Worm (Caenorhabditis elegans) whole organism, early embryonic: ENCODE data around the gene fbxa-83.

Source experiments
- B0310.2 ChIP-seq: sonication (generic microtip); optimal IDR thresholded peaks from 2 replicates; lab custom pipeline; 2016; ENCODE audit warnings: mild to moderate bottlenecking, missing genetic modification characterization, missing compliant biosample characterization
- F13C5.2 ChIP-seq: sonication (generic microtip); optimal IDR thresholded peaks from 2 replicates; lab custom pipeline; 2017; ENCODE audit warnings: mild to moderate bottlenecking, missing genetic modification characterization, inconsistent platforms, missing compliant biosample characterization
- aly-1 ChIP-seq: sonication (generic microtip); optimal IDR thresholded peaks from 2 replicates; lab custom pipeline; 2016; ENCODE audit warnings: missing genetic modification characterization, missing compliant biosample characterization
- ama-1 ChIP-seq: fragments of 150-350 bp; optimal IDR thresholded peaks from 2 replicates; lab custom pipeline; 2014
- ceh-13 ChIP-seq: fragments of 200-800 bp; sonication (Bioruptor generic); optimal IDR thresholded peaks from 2 replicates; lab custom pipeline; 2018; ENCODE audit warnings: mild to moderate bottlenecking, missing genetic modification characterization, missing compliant biosample characterization
- ceh-36 ChIP-seq: sonication (generic microtip); optimal IDR thresholded peaks from 2 replicates; lab custom pipeline; 2016; ENCODE audit warnings: missing genetic modification characterization, inconsistent platforms, missing compliant biosample characterization
- ets-7 ChIP-seq: sonication (generic microtip); optimal IDR thresholded peaks from 2 replicates; lab custom pipeline; 2016; ENCODE audit warnings: missing genotype, missing genetic modification characterization, missing compliant biosample characterization
- flt-1 ChIP-seq: fragments of 200-800 bp; sonication (Bioruptor generic); IDR thresholded peaks from 2 replicates; pipeline ENCODE4 v1.3.6; 2022; ENCODE audit warnings: missing genetic modification characterization, missing compliant biosample characterization
- hmbx-1 ChIP-seq: sonication (generic microtip); optimal IDR thresholded peaks from 2 replicates; lab custom pipeline; 2016; ENCODE audit warnings: mild to moderate bottlenecking, missing genetic modification characterization, missing compliant biosample characterization
- hmg-4 ChIP-seq: fragments of 200-800 bp; sonication (Bioruptor generic); optimal IDR thresholded peaks from 2 replicates; lab custom pipeline; 2018; ENCODE audit warnings: mild to moderate bottlenecking, missing genetic modification characterization, missing compliant biosample characterization
- hnd-1 ChIP-seq: sonication (generic microtip); optimal IDR thresholded peaks from 2 replicates; lab custom pipeline; 2016; ENCODE audit warnings: missing genetic modification characterization, missing compliant biosample characterization
- pes-1 ChIP-seq: fragments of 200-800 bp; sonication (Bioruptor generic); IDR thresholded peaks from 2 replicates; pipeline ENCODE4 v1.3.6; 2022; ENCODE audit warnings: missing genetic modification reagents, missing genetic modification characterization, missing compliant biosample characterization
- scrt-1 ChIP-seq: fragments of 200-800 bp; sonication (Bioruptor generic); IDR thresholded peaks from 2 replicates; pipeline ENCODE4 v1.3.6; 2022; ENCODE audit warnings: missing genetic modification characterization, missing compliant biosample characterization
- sea-1 ChIP-seq: fragments of 200-800 bp; sonication (Bioruptor generic); conservative IDR thresholded peaks from 2 replicates; pipeline ENCODE4 v1.3.6; 2022; ENCODE audit warnings: missing genetic modification characterization, missing compliant biosample characterization
- tbx-11 ChIP-seq: fragments of 200-800 bp; sonication (Bioruptor generic); IDR thresholded peaks from 2 replicates; pipeline ENCODE4 v1.3.6; 2022; ENCODE audit warnings: missing genetic modification characterization, missing compliant biosample characterization
- tbx-37 ChIP-seq: fragments of 200-800 bp; sonication (Bioruptor generic); conservative IDR thresholded peaks from 2 replicates; pipeline ENCODE4 v1.3.6; 2022; ENCODE audit warnings: missing genetic modification reagents, missing genetic modification characterization, missing compliant biosample characterization
- tra-4 ChIP-seq: sonication (generic microtip); optimal IDR thresholded peaks from 2 replicates; lab custom pipeline; 2017; ENCODE audit warnings: missing genetic modification characterization, missing compliant biosample characterization

Gene fbxa-83

ce11 chrIV:14339657-14340056, 13.5 kb upstream of the fbxa-83 start, which contains the start of gene Y67A10A.11:
Gene Y67A10A.11 (plus strand): TSS chrIV:14339957.
- TF ChIP-seq hmbx-1 (tag; lab: Kevin White, UChicago) (no peak), ama-1 (lab: Kevin White, UChicago) (no peak), aly-1 (tag; lab: Kevin White, UChicago) (no peak), sea-1 (no peak), hnd-1 (tag; lab: Kevin White, UChicago) (no peak), tbx-37 (GFP tag; lab: Robert Waterston, UW) (no peak), pes-1 (no peak), tra-4 (tag; lab: Kevin White, UChicago) (no peak), ets-7 (no peak)

- no peak for TF ChIP-seq hmg-4
- no peak for TF ChIP-seq hmbx-1 (tag; lab: Kevin White, UChicago)
- TF ChIP-seq ama-1 (lab: Kevin White, UChicago) = no peak
- no peak for TF ChIP-seq tbx-11 (GFP tag; lab: Robert Waterston, UW)
- no peak for TF ChIP-seq ets-7
These were observed 11.6 kb upstream of the fbxa-83 start, which contains the start of gene Y67A10A.2 for ce11 chrIV:14337757-14338156. Gene Y67A10A.2 (plus strand): TSS chrIV:14338057.

DNA sequence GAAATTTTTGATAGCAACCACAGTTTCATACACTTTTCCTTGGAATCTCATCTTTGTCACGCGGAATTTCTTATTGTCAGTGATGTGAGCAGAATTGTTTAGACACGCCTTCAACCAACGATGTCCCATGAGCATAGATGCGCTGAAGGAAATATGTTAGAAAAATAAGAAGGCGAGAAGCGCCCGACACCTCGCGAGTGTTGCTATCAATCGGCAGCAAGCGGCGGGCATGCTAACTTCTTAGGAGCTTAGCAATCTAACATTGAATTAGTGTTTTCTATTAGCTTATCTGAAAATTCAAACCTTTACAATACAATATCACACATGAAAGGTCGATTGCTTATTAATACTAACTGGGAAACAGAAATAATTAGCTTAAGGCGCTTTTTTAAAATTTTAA, 9.6 kb upstream of the fbxa-83 start:
- TF ChIP-seq ceh-13 (GFP tag; lab: Kevin White, UChicago) = no peak
- no peak for TF ChIP-seq pes-1
- TF ChIP-seq ceh-36 (tag; lab: Kevin White, UChicago) = no peak
- no peak for TF ChIP-seq tbx-11 (GFP tag; lab: Robert Waterston, UW)
- TF ChIP-seq sea-1 = no peak
- TF ChIP-seq ama-1 (lab: Kevin White, UChicago) = no peak
- no peak for TF ChIP-seq tra-4 (tag; lab: Kevin White, UChicago)
- TF ChIP-seq hmbx-1 (tag; lab: Kevin White, UChicago) = no peak
- TF ChIP-seq hmg-4 = no peak
- no peak for TF ChIP-seq ets-7
- no peak for TF ChIP-seq hnd-1 (tag; lab: Kevin White, UChicago)
- no peak for TF ChIP-seq scrt-1 (GFP tag; lab: Robert Waterston, UW)
- no peak for TF ChIP-seq F13C5.2 (tag; lab: Kevin White, UChicago)
- no peak for TF ChIP-seq aly-1 (tag; lab: Kevin White, UChicago)
- TF ChIP-seq B0310.2 (tag; lab: Kevin White, UChicago) = no peak
- no peak for TF ChIP-seq flt-1 (GFP tag; lab: Robert Waterston, UW)

ce11 chrIV:14334359-14334758, 8.2 kb upstream of the fbxa-83 start, which contains the start of gene Y67A10A.3:
Gene Y67A10A.3 (minus strand): TSS chrIV:14334459.
- TF ChIP-seq hmbx-1 (tag; lab: Kevin White, UChicago) (no peak), aly-1 (tag; lab: Kevin White, UChicago) (no peak), B0310.2 (tag; lab: Kevin White, UChicago) (no peak), pes-1 (no peak), flt-1 (GFP tag; lab: Robert Waterston, UW) (no peak), F13C5.2 (tag; lab: Kevin White, UChicago) (no peak), hnd-1 (tag; lab: Kevin White, UChicago) (no peak), tra-4 (tag; lab: Kevin White, UChicago) (no peak), tbx-37 (GFP tag; lab: Robert Waterston, UW) (no peak), scrt-1 (GFP tag; lab: Robert Waterston, UW) (no peak), ama-1 (lab: Kevin White, UChicago) (no peak), tbx-11 (GFP tag; lab: Robert Waterston, UW) (no peak), ceh-36 (tag; lab: Kevin White, UChicago) (no peak)

ce11 chrIV:14326694-14327298, 613 bp upstream of the fbxa-83 start:
- TF ChIP-seq hmg-4 (peak; percentile 66), B0310.2 (tag; lab: Kevin White, UChicago) (no peak)

- no peak for TF ChIP-seq ceh-13 (GFP tag; lab: Kevin White, UChicago)
- no peak for TF ChIP-seq ceh-36 (tag; lab: Kevin White, UChicago)
- no peak for TF ChIP-seq ets-7
- no peak for TF ChIP-seq tra-4 (tag; lab: Kevin White, UChicago)
- TF ChIP-seq B0310.2 (tag; lab: Kevin White, UChicago) = no peak
- TF ChIP-seq F13C5.2 (tag; lab: Kevin White, UChicago) = no peak
- TF ChIP-seq pes-1 = no peak
- no peak for TF ChIP-seq sea-1
- no peak for TF ChIP-seq hmg-4
- TF ChIP-seq aly-1 (tag; lab: Kevin White, UChicago) = no peak
- TF ChIP-seq hnd-1 (tag; lab: Kevin White, UChicago) = no peak
- TF ChIP-seq tbx-11 (GFP tag; lab: Robert Waterston, UW) = no peak
- TF ChIP-seq tbx-37 (GFP tag; lab: Robert Waterston, UW) = no peak
These were observed 4.5 kb downstream of the fbxa-83 start, which contains the start of gene fbxa-126 for ce11 chrIV:14321655-14322054. Gene fbxa-126 (minus strand): TSS chrIV:14321755.

ce11 chrIV:14318054-14318453, 8.1 kb downstream of the fbxa-83 start:
- no peak for TF ChIP-seq aly-1 (tag; lab: Kevin White, UChicago)

DNA sequence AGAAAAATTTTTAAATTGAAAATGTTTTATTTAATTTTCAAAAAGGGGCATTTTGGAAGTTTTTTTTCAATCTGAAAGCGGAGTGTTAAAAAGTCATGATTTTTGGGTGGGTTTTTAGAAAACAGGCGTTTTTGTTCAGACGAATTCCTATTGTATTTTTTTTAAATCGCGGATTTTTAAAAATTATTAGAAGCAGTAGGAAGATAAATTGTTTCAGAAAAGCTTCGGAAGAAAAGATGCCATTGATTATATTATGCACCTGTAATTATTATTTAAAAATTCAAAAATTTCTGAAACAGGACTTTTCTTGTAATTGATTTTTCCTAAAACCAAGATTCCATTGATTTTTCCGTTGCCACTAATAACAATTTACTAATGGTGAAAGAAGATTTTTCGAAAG, 20.4 kb downstream of the fbxa-83 start:
- TF ChIP-seq hmg-4 (no peak), sea-1 (no peak), tbx-11 (GFP tag; lab: Robert Waterston, UW) (no peak), ets-7 (no peak), pes-1 (no peak), tra-4 (tag; lab: Kevin White, UChicago) (no peak), hnd-1 (tag; lab: Kevin White, UChicago) (no peak), ceh-13 (GFP tag; lab: Kevin White, UChicago) (no peak), F13C5.2 (tag; lab: Kevin White, UChicago) (no peak), scrt-1 (GFP tag; lab: Robert Waterston, UW) (no peak), ama-1 (lab: Kevin White, UChicago) (no peak), B0310.2 (tag; lab: Kevin White, UChicago) (no peak), aly-1 (tag; lab: Kevin White, UChicago) (no peak)
